Fruit fly (Drosophila melanogaster) whole organism, adult: ENCODE data around the gene ng4.

ENCODE experiments used
- CG7101 ChIP-seq: fragments of 200-800 bp; sonication (Bioruptor generic); optimal IDR thresholded peaks from 2 replicates; lab custom pipeline; 2018; ENCODE audit warnings: missing biosample characterization, mild to moderate bottlenecking, missing genetic modification characterization, moderate library complexity
- Crg-1 ChIP-seq: fragments of 200-800 bp; sonication (Bioruptor generic); optimal IDR thresholded peaks from 2 replicates; lab custom pipeline; 2016; ENCODE audit warnings: missing biosample characterization, missing genetic modification characterization
- Hr96 ChIP-seq: fragments of 200-800 bp; sonication (Bioruptor generic); optimal IDR thresholded peaks from 2 replicates; lab custom pipeline; 2016; ENCODE audit warnings: missing biosample characterization, missing genetic modification characterization
- Mnt ChIP-seq: fragments of 200-800 bp; sonication (Bioruptor generic); optimal IDR thresholded peaks from 2 replicates; lab custom pipeline; 2016; ENCODE audit warnings: missing biosample characterization, mild to moderate bottlenecking, missing genetic modification characterization
- cnc ChIP-seq, 2 experiments: fragments of >200 bp; optimal IDR thresholded peaks; 2 replicates each; lab custom pipeline; 2017
- kay ChIP-seq: fragments of 200-800 bp; sonication (Bioruptor generic); peaks from one replicate; lab custom pipeline; 2016; ENCODE audit warnings: missing biosample characterization, missing genetic modification characterization, borderline replicate concordance
- ovo ChIP-seq: fragments of 200-800 bp; sonication (Bioruptor generic); optimal IDR thresholded peaks from 2 replicates; lab custom pipeline; 2016; ENCODE audit warnings: missing biosample characterization, missing genetic modification characterization
- pad ChIP-seq: fragments of 200-800 bp; sonication (Bioruptor generic); optimal IDR thresholded peaks from 3 replicates; lab custom pipeline; 2017; ENCODE audit warnings: missing biosample characterization, missing genetic modification characterization, mild to moderate bottlenecking, moderate library complexity, missing genetic modification reagents
- toe ChIP-seq: fragments of 200-800 bp; sonication (Bioruptor generic); optimal IDR thresholded peaks from 2 replicates; lab custom pipeline; 2016; ENCODE audit warnings: missing biosample characterization, missing genetic modification characterization

- TF ChIP-seq Crg-1 (no peak), toe (GFP tag; lab: Kevin White, UChicago) (no peak), CG7101 (no peak), ovo (GFP tag; lab: Kevin White, UChicago) (no peak), Mnt (no peak), Hr96 (GFP tag; lab: Kevin White, UChicago) (no peak), pad (GFP tag; lab: Kevin White, UChicago) (no peak), kay (GFP tag; lab: Kevin White, UChicago) (no peak), cnc (optimal IDR thresholded peaks at IDR 0.05; lab: Kevin White, UChicago) (no peak)
Observed at dm6 chrX:3260536-3260935, 16.5 kb upstream of the ng4 start.
